Worm (Caenorhabditis elegans) whole organism, early embryonic: Measurements from ENCODE around the gene srh-115.

Source experiments
- B0310.2 ChIP-seq: sonication (generic microtip); optimal IDR thresholded peaks from 2 replicates; lab custom pipeline; 2016; ENCODE audit warnings: mild to moderate bottlenecking, missing genetic modification characterization, missing compliant biosample characterization
- ama-1 ChIP-seq: fragments of 150-350 bp; optimal IDR thresholded peaks from 2 replicates; lab custom pipeline; 2014
- ceh-13 ChIP-seq: fragments of 200-800 bp; sonication (Bioruptor generic); optimal IDR thresholded peaks from 2 replicates; lab custom pipeline; 2018; ENCODE audit warnings: mild to moderate bottlenecking, missing genetic modification characterization, missing compliant biosample characterization
- ceh-36 ChIP-seq: sonication (generic microtip); optimal IDR thresholded peaks from 2 replicates; lab custom pipeline; 2016; ENCODE audit warnings: missing genetic modification characterization, inconsistent platforms, missing compliant biosample characterization
- flt-1 ChIP-seq: fragments of 200-800 bp; sonication (Bioruptor generic); IDR thresholded peaks from 2 replicates; pipeline ENCODE4 v1.3.6; 2022; ENCODE audit warnings: missing genetic modification characterization, missing compliant biosample characterization
- hmbx-1 ChIP-seq: sonication (generic microtip); optimal IDR thresholded peaks from 2 replicates; lab custom pipeline; 2016; ENCODE audit warnings: mild to moderate bottlenecking, missing genetic modification characterization, missing compliant biosample characterization
- hnd-1 ChIP-seq: sonication (generic microtip); optimal IDR thresholded peaks from 2 replicates; lab custom pipeline; 2016; ENCODE audit warnings: missing genetic modification characterization, missing compliant biosample characterization
- scrt-1 ChIP-seq: fragments of 200-800 bp; sonication (Bioruptor generic); IDR thresholded peaks from 2 replicates; pipeline ENCODE4 v1.3.6; 2022; ENCODE audit warnings: missing genetic modification characterization, missing compliant biosample characterization
- sea-1 ChIP-seq: fragments of 200-800 bp; sonication (Bioruptor generic); conservative IDR thresholded peaks from 2 replicates; pipeline ENCODE4 v1.3.6; 2022; ENCODE audit warnings: missing genetic modification characterization, missing compliant biosample characterization

DNA sequence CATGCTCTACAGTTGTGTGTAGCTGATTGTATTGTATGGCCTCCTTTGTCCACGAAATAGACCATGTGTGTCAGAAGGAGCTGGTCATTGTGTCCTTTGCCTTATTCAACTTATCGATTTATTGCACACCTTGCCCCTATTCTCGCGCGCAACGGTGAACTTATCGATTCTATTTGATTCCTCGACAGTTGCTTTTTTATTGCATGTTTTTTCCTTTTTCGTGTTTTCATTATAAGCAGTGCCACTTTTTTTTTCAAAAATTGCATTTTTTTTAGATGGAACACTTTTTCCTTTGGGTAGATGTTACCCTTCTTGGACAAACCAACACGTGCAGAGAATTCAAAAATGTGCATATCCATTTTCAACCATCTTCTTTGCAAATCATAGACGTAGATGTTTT is 17.7 kb downstream of the srh-115 start, which contains the start of gene K10G4.10:
- TF ChIP-seq ceh-36 (tag; lab: Kevin White, UChicago) (no peak), ama-1 (lab: Kevin White, UChicago) (no peak), scrt-1 (no peak), hnd-1 (no peak), hmbx-1 (tag; lab: Kevin White, UChicago) (no peak), sea-1 (GFP tag; lab: Robert Waterston, UW) (no peak), flt-1 (no peak), B0310.2 (tag; lab: Kevin White, UChicago) (no peak), ceh-13 (no peak)
